Fruit fly (Drosophila melanogaster): ENCODE results near the gene Atg13.

Gene Atg13

dm6 chr3R:8307283-8307682 is 42.3 kb upstream of the Atg13 start:
- TF ChIP-seq CG8159 (tag; optimal IDR thresholded peaks at IDR 0.05) = no peak
- TF ChIP-seq gl (tag; optimal IDR thresholded peaks at IDR 0.05) = no peak
- TF ChIP-seq fd96Ca (GFP tag; IDR thresholded peaks at IDR 0.05) = no peak
- no peak for TF ChIP-seq CG13204 (GFP tag; optimal IDR thresholded peaks at IDR 0.05)
- no peak for TF ChIP-seq CG34367 (tag; optimal IDR thresholded peaks at IDR 0.05)
- TF ChIP-seq Snoo (tag; optimal IDR thresholded peaks at IDR 0.05) = no peak

dm6 chr3R:8308515-8308959 is 41.1 kb upstream of the Atg13 start, which contains the start of gene tex:
TSS of gene tex (minus strand) at chr3R:8308645.
- TF ChIP-seq EcR (GFP tag; optimal IDR thresholded peaks at IDR 0.05) = no peak
- no peak for TF ChIP-seq CG17806 (tag; optimal IDR thresholded peaks at IDR 0.05)
- TF ChIP-seq gl (tag; optimal IDR thresholded peaks at IDR 0.05) = no peak
- no peak for TF ChIP-seq CG32121 (GFP tag; IDR thresholded peaks at IDR 0.05)
- no peak for TF ChIP-seq CG8301 (tag; optimal IDR thresholded peaks at IDR 0.05)
- TF ChIP-seq Snoo (tag; optimal IDR thresholded peaks at IDR 0.05) = no peak
- TF ChIP-seq Pif1B (GFP tag; optimal IDR thresholded peaks at IDR 0.05) = no peak
- no peak for TF ChIP-seq CG8159 (tag; optimal IDR thresholded peaks at IDR 0.05)
- no peak for TF ChIP-seq CG10348 (GFP tag; IDR thresholded peaks at IDR 0.05)
- TF ChIP-seq rn (GFP tag; IDR thresholded peaks at IDR 0.05) = no peak
- TF ChIP-seq Ets98B (GFP tag; IDR thresholded peaks at IDR 0.05) = no peak
- no peak for TF ChIP-seq CG15710 (tag; optimal IDR thresholded peaks at IDR 0.05)

- TF ChIP-seq gl (tag; optimal IDR thresholded peaks at IDR 0.05) (no peak), CG9948 (tag; optimal IDR thresholded peaks at IDR 0.05) (no peak), EcR (GFP tag; optimal IDR thresholded peaks at IDR 0.05) (no peak), CG17806 (tag; optimal IDR thresholded peaks at IDR 0.05) (no peak)
Measured at dm6 chr3R:8310678-8311077, 38.9 kb upstream of the Atg13 start, which contains the start of gene CG11693. TSS of gene CG11693 (minus strand) at chr3R:8310778.

- TF ChIP-seq rn (GFP tag; IDR thresholded peaks at IDR 0.05) (no peak), gl (tag; optimal IDR thresholded peaks at IDR 0.05) (no peak), fd96Ca (GFP tag; IDR thresholded peaks at IDR 0.05) (no peak), CG14655 (GFP tag; optimal IDR thresholded peaks at IDR 0.05) (no peak), CG9948 (tag; optimal IDR thresholded peaks at IDR 0.05) (no peak), Snoo (tag; optimal IDR thresholded peaks at IDR 0.05) (no peak), Pif1A (GFP tag; optimal IDR thresholded peaks at IDR 0.05) (no peak)
Measured at dm6 chr3R:8312037-8312436, 37.6 kb upstream of the Atg13 start, which contains the start of the genes CG11694 and CG11698. TSS of gene CG11694 (minus strand) at chr3R:8312137. TSS of gene CG11698 (plus strand) at chr3R:8312188.

dm6 chr3R:8313038-8313437 is 36.6 kb upstream of the Atg13 start, which contains the start of gene CG7483:
TSS of gene CG7483 (plus strand) at chr3R:8313208.
- TF ChIP-seq CG17806 (tag; optimal IDR thresholded peaks at IDR 0.05) (no peak), Pif1A (GFP tag; optimal IDR thresholded peaks at IDR 0.05) (no peak), gl (tag; optimal IDR thresholded peaks at IDR 0.05) (no peak), CG15710 (tag; optimal IDR thresholded peaks at IDR 0.05) (no peak), CG12605 (GFP tag; IDR thresholded peaks at IDR 0.05) (no peak), CG8301 (tag; optimal IDR thresholded peaks at IDR 0.05) (no peak), Pif1B (GFP tag; optimal IDR thresholded peaks at IDR 0.05) (no peak), fd96Ca (GFP tag; IDR thresholded peaks at IDR 0.05) (no peak), CG34367 (tag; optimal IDR thresholded peaks at IDR 0.05) (no peak), CG32121 (GFP tag; IDR thresholded peaks at IDR 0.05) (no peak), CG8159 (tag; optimal IDR thresholded peaks at IDR 0.05) (no peak), CG9948 (tag; optimal IDR thresholded peaks at IDR 0.05) (no peak), CG4496 (GFP tag; IDR thresholded peaks at IDR 0.05) (no peak), rn (GFP tag; IDR thresholded peaks at IDR 0.05) (no peak), CG10348 (GFP tag; IDR thresholded peaks at IDR 0.05) (no peak)

dm6 chr3R:8316344-8317105 is 33.1 kb upstream of the Atg13 start, which contains the start of gene Coq2:
TSS of gene Coq2 (minus strand) at chr3R:8316543.
- TF ChIP-seq EcR (GFP tag; optimal IDR thresholded peaks at IDR 0.05) (no peak), fd96Ca (GFP tag; IDR thresholded peaks at IDR 0.05) (no peak), Pif1B (GFP tag; optimal IDR thresholded peaks at IDR 0.05) (no peak), CG17806 (tag; optimal IDR thresholded peaks at IDR 0.05) (no peak), CG10348 (GFP tag; IDR thresholded peaks at IDR 0.05) (no peak), CG13204 (GFP tag; optimal IDR thresholded peaks at IDR 0.05) (no peak), CG12605 (GFP tag; IDR thresholded peaks at IDR 0.05) (no peak), CG14655 (GFP tag; optimal IDR thresholded peaks at IDR 0.05) (no peak), Ets98B (GFP tag; IDR thresholded peaks at IDR 0.05) (no peak), CG15710 (tag; optimal IDR thresholded peaks at IDR 0.05) (no peak), CG32121 (GFP tag; IDR thresholded peaks at IDR 0.05) (no peak), CG34367 (tag; optimal IDR thresholded peaks at IDR 0.05) (no peak), D1 (tag; optimal IDR thresholded peaks at IDR 0.05) (no peak), rn (GFP tag; IDR thresholded peaks at IDR 0.05) (no peak), Pif1A (GFP tag; optimal IDR thresholded peaks at IDR 0.05) (no peak), gl (tag; optimal IDR thresholded peaks at IDR 0.05) (no peak), CG4496 (GFP tag; IDR thresholded peaks at IDR 0.05) (no peak), CG8301 (tag; optimal IDR thresholded peaks at IDR 0.05) (no peak), CG9948 (tag; optimal IDR thresholded peaks at IDR 0.05) (no peak)

Measured in whole organism, pupa.